Fruit fly (Drosophila melanogaster) whole organism, prepupa: ENCODE data around the gene Nelf-E.
A peak's percentile ranks its signal among the peaks of the same experiment; 100 is the strongest.

Experiments used
- Blimp-1 ChIP-seq: fragments of 200-800 bp; sonication (Bioruptor generic); optimal IDR thresholded peaks from 3 replicates; lab custom pipeline; 2017; ENCODE audit warnings: missing biosample characterization, missing genetic modification characterization, mild to moderate bottlenecking, moderate library complexity, missing genetic modification reagents
- CG11294 ChIP-seq: fragments of 200-800 bp; sonication (Bioruptor generic); IDR thresholded peaks from 2 replicates; pipeline ENCODE4 v1.3.6; 2022; ENCODE audit warnings: missing biosample characterization, missing genetic modification characterization
- CG11762 ChIP-seq: fragments of 200-800 bp; sonication (Bioruptor generic); optimal IDR thresholded peaks from 3 replicates; lab custom pipeline; 2016; ENCODE audit warnings: missing biosample characterization, missing genetic modification characterization; ENCODE audit not compliant: insufficient read depth
- CG11902 ChIP-seq: fragments of 200-800 bp; sonication (Bioruptor generic); optimal IDR thresholded peaks from 3 replicates; lab custom pipeline; 2016; ENCODE audit warnings: missing biosample characterization, missing genetic modification characterization
- CG15336 ChIP-seq: fragments of 200-800 bp; sonication (Bioruptor generic); IDR thresholded peaks from 2 replicates; pipeline ENCODE4 v1.3.6; 2022; ENCODE audit warnings: missing biosample characterization, missing genetic modification characterization
- CG16779 ChIP-seq: fragments of 200-800 bp; sonication (Bioruptor generic); optimal IDR thresholded peaks from 3 replicates; lab custom pipeline; 2017; ENCODE audit warnings: missing biosample characterization, mild to moderate bottlenecking, missing genetic modification characterization
- CG6163 ChIP-seq: fragments of 200-800 bp; sonication (Bioruptor generic); IDR thresholded peaks from 3 replicates; pipeline ENCODE4 v1.3.6; 2022; ENCODE audit warnings: missing biosample characterization, missing genetic modification characterization
- CG6792 ChIP-seq: fragments of 200-800 bp; sonication (Bioruptor generic); optimal IDR thresholded peaks from 3 replicates; lab custom pipeline; 2016; ENCODE audit warnings: missing biosample characterization, missing genetic modification characterization
- CG6854 ChIP-seq: fragments of 200-800 bp; sonication (Bioruptor generic); optimal IDR thresholded peaks from 2 replicates; lab custom pipeline; 2017; ENCODE audit warnings: missing biosample characterization, mild to moderate bottlenecking, missing genetic modification characterization
- CG7368 ChIP-seq: fragments of 200-800 bp; sonication (Bioruptor generic); optimal IDR thresholded peaks from 3 replicates; lab custom pipeline; 2016; ENCODE audit warnings: missing biosample characterization, missing genetic modification characterization
- CG8119 ChIP-seq: fragments of 200-800 bp; sonication (Bioruptor generic); IDR thresholded peaks from 3 replicates; pipeline ENCODE4 v1.3.6; 2022; ENCODE audit warnings: missing biosample characterization, missing genetic modification characterization
- CG8319 ChIP-seq: fragments of 200-800 bp; sonication (Bioruptor generic); optimal IDR thresholded peaks from 3 replicates; lab custom pipeline; 2016; ENCODE audit warnings: missing biosample characterization, missing genetic modification characterization
- CG9139 ChIP-seq: fragments of 200-800 bp; sonication (Bioruptor generic); optimal IDR thresholded peaks from 3 replicates; lab custom pipeline; 2017; ENCODE audit warnings: missing biosample characterization, mild to moderate bottlenecking, missing genetic modification characterization
- Eip78C ChIP-seq: fragments of 200-800 bp; sonication (Bioruptor generic); peaks from one replicate; lab custom pipeline; 2016; ENCODE audit warnings: missing biosample characterization, missing genetic modification characterization
- Eip93F ChIP-seq: fragments of 200-800 bp; sonication (Bioruptor generic); optimal IDR thresholded peaks from 2 replicates; lab custom pipeline; 2016; ENCODE audit warnings: missing biosample characterization, mild to moderate bottlenecking, missing genetic modification characterization
- Ets21C ChIP-seq: fragments of 200-800 bp; sonication (Bioruptor generic); optimal IDR thresholded peaks from 3 replicates; lab custom pipeline; 2016; ENCODE audit warnings: missing biosample characterization, missing genetic modification characterization
- Gug ChIP-seq: fragments of 200-800 bp; sonication (Bioruptor generic); IDR thresholded peaks from 2 replicates; pipeline ENCODE4 v1.3.6; 2022; ENCODE audit warnings: missing biosample characterization, missing genetic modification characterization
- Hr38 ChIP-seq: sonication (Bioruptor generic); optimal IDR thresholded peaks from 2 replicates; lab custom pipeline; 2016; ENCODE audit warnings: missing biosample characterization, missing genetic modification characterization
- Hr4 ChIP-seq: fragments of 200-800 bp; sonication (Bioruptor generic); optimal IDR thresholded peaks from 3 replicates; lab custom pipeline; 2016; ENCODE audit warnings: missing biosample characterization, missing genetic modification characterization
- Lpt ChIP-seq: fragments of 200-800 bp; sonication (Bioruptor generic); optimal IDR thresholded peaks from 3 replicates; lab custom pipeline; 2016; ENCODE audit warnings: missing biosample characterization, missing genetic modification characterization
- Met ChIP-seq: fragments of 200-800 bp; sonication (Bioruptor generic); optimal IDR thresholded peaks from 3 replicates; lab custom pipeline; 2016; ENCODE audit warnings: missing biosample characterization, missing genetic modification characterization
- Smox ChIP-seq: fragments of 200-800 bp; sonication (Bioruptor generic); optimal IDR thresholded peaks from 3 replicates; lab custom pipeline; 2016; ENCODE audit warnings: missing biosample characterization, missing genetic modification characterization
- Sox102F ChIP-seq: fragments of 200-800 bp; sonication (Bioruptor generic); optimal IDR thresholded peaks from 2 replicates; lab custom pipeline; 2016; ENCODE audit warnings: missing biosample characterization, mild to moderate bottlenecking, missing genetic modification characterization
- achi ChIP-seq: fragments of 200-800 bp; sonication (Bioruptor generic); optimal IDR thresholded peaks from 3 replicates; lab custom pipeline; 2016; ENCODE audit warnings: missing biosample characterization, missing genetic modification characterization
- cyc ChIP-seq: fragments of 200-800 bp; sonication (Bioruptor generic); optimal IDR thresholded peaks from 3 replicates; lab custom pipeline; 2016; ENCODE audit warnings: missing biosample characterization, missing genetic modification characterization
- eg ChIP-seq: fragments of 200-800 bp; sonication (Bioruptor generic); IDR thresholded peaks from 3 replicates; pipeline ENCODE4 v1.3.6; 2022; ENCODE audit warnings: missing biosample characterization, missing genetic modification characterization
- fd59A ChIP-seq: fragments of 200-800 bp; sonication (Bioruptor generic); optimal IDR thresholded peaks from 2 replicates; lab custom pipeline; 2017; ENCODE audit warnings: missing biosample characterization, mild to moderate bottlenecking, missing genetic modification characterization, missing genetic modification reagents
- fd85E ChIP-seq: fragments of 200-800 bp; sonication (Bioruptor generic); optimal IDR thresholded peaks from 3 replicates; lab custom pipeline; 2016; ENCODE audit warnings: missing biosample characterization, missing genetic modification characterization
- fkh ChIP-seq: fragments of 200-800 bp; sonication (Bioruptor generic); optimal IDR thresholded peaks from 3 replicates; lab custom pipeline; 2017; ENCODE audit warnings: missing biosample characterization, mild to moderate bottlenecking, missing genetic modification characterization, moderate library complexity
- lz ChIP-seq: fragments of 200-800 bp; sonication (Bioruptor generic); optimal IDR thresholded peaks from 3 replicates; lab custom pipeline; 2016; ENCODE audit warnings: missing biosample characterization, missing genetic modification characterization
- pdm3 ChIP-seq: fragments of 200-800 bp; sonication (Bioruptor generic); optimal IDR thresholded peaks from 3 replicates; lab custom pipeline; 2016; ENCODE audit warnings: missing biosample characterization, missing genetic modification characterization
- ss ChIP-seq, 2 experiments: fragments of 200-800 bp; sonication (Bioruptor generic); optimal IDR thresholded peaks; 2 replicates in 1 of 2; 3 replicates in 1 of 2; lab custom pipeline; 2017 to 2018; ENCODE audit warnings: mild to moderate bottlenecking in 2 of 2, missing biosample characterization in 2 of 2, missing genetic modification characterization in 2 of 2, moderate library complexity in 1 of 2
- svp ChIP-seq: fragments of 200-800 bp; sonication (Bioruptor generic); peaks from one replicate; lab custom pipeline; 2016; ENCODE audit warnings: missing biosample characterization, missing genetic modification characterization
- vri ChIP-seq: fragments of 200-800 bp; sonication (Bioruptor generic); optimal IDR thresholded peaks from 3 replicates; lab custom pipeline; 2016; ENCODE audit warnings: missing biosample characterization, mild to moderate bottlenecking, missing genetic modification characterization

Gene Nelf-E

DNA sequence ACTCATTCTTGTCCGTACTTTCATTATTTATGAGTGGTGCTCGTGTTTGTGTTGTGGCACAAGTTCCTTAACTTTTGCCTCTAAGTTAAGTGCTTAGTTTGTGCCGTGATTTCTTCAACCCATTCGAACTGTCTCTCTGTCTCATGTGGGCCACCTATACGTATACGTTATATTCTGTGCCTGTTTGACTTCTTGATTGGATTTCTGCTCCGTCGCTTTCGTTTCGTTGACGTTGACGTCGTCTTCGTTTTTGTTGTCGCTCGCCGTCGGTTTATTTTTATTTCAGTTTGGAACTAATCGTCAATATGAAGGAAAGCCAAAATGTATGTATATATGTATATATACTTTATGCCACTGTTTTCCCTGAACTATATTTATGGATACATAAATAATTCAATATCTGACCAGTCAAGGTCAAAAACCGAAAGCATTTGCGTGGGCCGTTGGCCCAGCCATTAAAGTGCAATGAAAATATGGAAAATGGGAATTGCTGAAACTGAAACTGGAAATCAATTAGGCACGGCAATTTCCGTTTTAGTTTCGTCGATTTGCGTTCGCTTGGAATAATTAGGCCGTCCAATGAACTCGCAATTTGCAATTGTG lies 18.5 kb downstream of the Nelf-E start:
- TF ChIP-seq Eip78C (GFP tag; lab: Kevin White, UChicago) (no peak), fkh (no peak), fd59A (GFP tag; lab: Kevin White, UChicago) (no peak), CG7368 (no peak), CG8119 (no peak), Hr38 (GFP tag; lab: Kevin White, UChicago) (no peak)

DNA sequence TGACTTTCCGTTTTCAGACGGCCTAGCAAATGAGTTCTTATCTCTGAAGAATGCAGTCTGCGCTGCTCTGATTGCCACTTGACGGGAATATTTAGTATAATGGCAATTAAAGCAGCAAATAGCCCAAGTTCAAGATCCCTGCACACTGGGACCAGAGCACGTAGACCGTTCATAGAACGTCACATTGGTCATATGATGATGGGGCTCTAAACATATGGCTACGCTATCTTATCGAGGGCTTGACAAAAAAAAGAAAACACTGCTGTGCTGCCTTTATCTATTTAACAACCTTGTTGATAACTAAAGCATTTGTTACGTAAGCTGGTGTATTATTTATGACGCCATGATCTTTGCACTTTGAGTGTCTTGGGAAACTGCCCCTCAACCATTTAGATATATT lies 19.9 kb downstream of the Nelf-E start:
- no peak for TF ChIP-seq fd85E (GFP tag; lab: Kevin White, UChicago)
- TF ChIP-seq svp (GFP tag; lab: Kevin White, UChicago), result peak; percentile 60
- no peak for TF ChIP-seq Eip93F (GFP tag; lab: Kevin White, UChicago)
- TF ChIP-seq lz, result no peak
- no peak for TF ChIP-seq CG11294 (GFP tag; lab: Robert Waterston, UW)
- peak; percentile 3 for TF ChIP-seq Eip78C (GFP tag; lab: Kevin White, UChicago)
- TF ChIP-seq achi (GFP tag; lab: Kevin White, UChicago), result no peak
- no peak for TF ChIP-seq CG11902 (GFP tag; lab: Kevin White, UChicago)
- TF ChIP-seq Smox (GFP tag; lab: Kevin White, UChicago), result no peak
- TF ChIP-seq CG15336, result no peak
- no peak for TF ChIP-seq pdm3 (GFP tag; lab: Kevin White, UChicago)
- no peak for TF ChIP-seq CG8319 (GFP tag; lab: Kevin White, UChicago)
- TF ChIP-seq cyc, result no peak
- TF ChIP-seq CG7368, result no peak
- no peak for TF ChIP-seq eg
- TF ChIP-seq Sox102F (GFP tag; lab: Kevin White, UChicago), result no peak
- no peak for TF ChIP-seq Ets21C (GFP tag; lab: Kevin White, UChicago)
- TF ChIP-seq Blimp-1 (GFP tag; lab: Kevin White, UChicago), result no peak
- no peak for TF ChIP-seq CG6854 (GFP tag; lab: Kevin White, UChicago)
- no peak for TF ChIP-seq CG6792
- peak; percentile 73 for TF ChIP-seq vri (GFP tag; lab: Kevin White, UChicago)
- TF ChIP-seq Met (GFP tag; lab: Kevin White, UChicago), result no peak

DNA sequence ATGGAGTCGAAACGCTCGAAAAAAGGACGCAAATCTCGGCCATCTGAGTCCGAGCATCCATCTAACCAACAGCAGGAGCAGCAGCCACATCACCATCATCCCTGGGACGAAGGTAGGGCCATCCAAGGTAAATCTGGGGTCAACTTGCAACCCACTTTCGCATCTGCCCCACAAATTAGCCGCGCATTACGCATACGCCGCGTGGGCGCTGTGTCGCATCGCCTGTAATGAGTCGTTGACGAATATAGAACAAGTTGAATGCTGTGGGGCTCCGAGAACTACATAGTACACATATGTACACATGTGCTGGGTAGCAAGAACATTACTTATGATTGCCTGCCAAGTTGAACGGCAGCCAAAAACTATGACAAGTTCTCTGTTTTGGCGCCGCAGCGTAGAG lies 21.2 kb downstream of the Nelf-E start:
- TF ChIP-seq Hr4 (GFP tag; lab: Kevin White, UChicago) (no peak), CG11762 (GFP tag; lab: Kevin White, UChicago) (no peak), CG16779 (tag; lab: Kevin White, UChicago) (no peak), CG9139 (GFP tag; lab: Kevin White, UChicago) (no peak), Gug (GFP tag; lab: Robert Waterston, UW) (no peak), CG6163 (GFP tag; lab: Robert Waterston, UW) (no peak), vri (GFP tag; lab: Kevin White, UChicago) (no peak), fd59A (GFP tag; lab: Kevin White, UChicago) (no peak), Lpt (GFP tag; lab: Kevin White, UChicago) (no peak), lz (no peak), Eip93F (GFP tag; lab: Kevin White, UChicago) (no peak)

DNA sequence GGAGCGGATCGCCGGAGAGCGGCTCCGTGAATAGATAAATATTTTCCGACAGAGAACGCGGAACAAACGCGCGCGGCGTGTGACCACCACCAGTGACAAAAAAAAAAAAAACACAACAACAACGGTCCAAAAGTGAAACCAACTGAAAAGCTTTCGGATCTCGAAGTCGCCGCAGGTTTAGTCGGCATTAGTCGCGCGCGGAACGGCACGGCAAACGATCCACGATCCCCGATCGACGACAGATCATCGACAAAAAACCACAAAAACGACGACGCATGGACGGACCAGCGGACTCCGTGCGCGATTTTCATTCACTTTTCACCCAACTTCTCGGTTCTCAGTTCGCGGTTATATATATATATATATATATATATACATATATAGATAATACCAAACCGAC lies 22.2 kb downstream of the Nelf-E start:
- TF ChIP-seq ss (GFP tag; optimal IDR thresholded peaks at IDR 0.05; lab: Kevin White, UChicago) (no peak), CG15336 (0 out of 2 replicates have a peak, but pooled peaks have one; percentile 9)
